Fruit fly (Drosophila melanogaster) whole organism, adult: Measurements from ENCODE around the gene MtnB.

Source experiments
- CG11617 ChIP-seq: fragments of 200-800 bp; sonication (Bioruptor generic); optimal IDR thresholded peaks from 2 replicates; lab custom pipeline; 2017; ENCODE audit warnings: mild to moderate bottlenecking, missing biosample characterization, missing genetic modification reagents, missing genetic modification characterization
- CG33017 ChIP-seq: fragments of 200-800 bp; sonication (Bioruptor generic); optimal IDR thresholded peaks from 2 replicates; lab custom pipeline; 2018; ENCODE audit warnings: missing biosample characterization, mild to moderate bottlenecking, missing genetic modification characterization, moderate library complexity
- CG5204 ChIP-seq: fragments of 200-800 bp; sonication (Bioruptor generic); optimal IDR thresholded peaks from 2 replicates; lab custom pipeline; 2016; ENCODE audit warnings: missing biosample characterization, missing genetic modification characterization
- CG7045 ChIP-seq: fragments of 200-800 bp; sonication (Bioruptor generic); optimal IDR thresholded peaks from 2 replicates; lab custom pipeline; 2017; ENCODE audit warnings: missing biosample characterization, mild to moderate bottlenecking, missing genetic modification characterization
- CG7101 ChIP-seq: fragments of 200-800 bp; sonication (Bioruptor generic); optimal IDR thresholded peaks from 2 replicates; lab custom pipeline; 2018; ENCODE audit warnings: missing biosample characterization, mild to moderate bottlenecking, missing genetic modification characterization, moderate library complexity
- Clk ChIP-seq: fragments of 200-800 bp; sonication (Bioruptor generic); optimal IDR thresholded peaks from 2 replicates; lab custom pipeline; 2017; ENCODE audit warnings: missing biosample characterization, missing genetic modification characterization
- Hr96 ChIP-seq: fragments of 200-800 bp; sonication (Bioruptor generic); optimal IDR thresholded peaks from 2 replicates; lab custom pipeline; 2016; ENCODE audit warnings: missing biosample characterization, missing genetic modification characterization
- Mnt ChIP-seq: fragments of 200-800 bp; sonication (Bioruptor generic); optimal IDR thresholded peaks from 2 replicates; lab custom pipeline; 2016; ENCODE audit warnings: missing biosample characterization, mild to moderate bottlenecking, missing genetic modification characterization
- bab1 ChIP-seq: fragments of 200-800 bp; sonication (Bioruptor generic); optimal IDR thresholded peaks from 3 replicates; lab custom pipeline; 2019; ENCODE audit warnings: missing biosample characterization, mild to moderate bottlenecking, missing genetic modification characterization, moderate library complexity
- cnc ChIP-seq, 2 experiments: fragments of >200 bp; optimal IDR thresholded peaks; 2 replicates each; lab custom pipeline; 2017
- ovo ChIP-seq: fragments of 200-800 bp; sonication (Bioruptor generic); optimal IDR thresholded peaks from 2 replicates; lab custom pipeline; 2016; ENCODE audit warnings: missing biosample characterization, missing genetic modification characterization
- tj ChIP-seq: fragments of 200-800 bp; sonication (Bioruptor generic); optimal IDR thresholded peaks from 3 replicates; lab custom pipeline; 2017; ENCODE audit warnings: missing biosample characterization, mild to moderate bottlenecking, missing genetic modification characterization, moderate library complexity

DNA sequence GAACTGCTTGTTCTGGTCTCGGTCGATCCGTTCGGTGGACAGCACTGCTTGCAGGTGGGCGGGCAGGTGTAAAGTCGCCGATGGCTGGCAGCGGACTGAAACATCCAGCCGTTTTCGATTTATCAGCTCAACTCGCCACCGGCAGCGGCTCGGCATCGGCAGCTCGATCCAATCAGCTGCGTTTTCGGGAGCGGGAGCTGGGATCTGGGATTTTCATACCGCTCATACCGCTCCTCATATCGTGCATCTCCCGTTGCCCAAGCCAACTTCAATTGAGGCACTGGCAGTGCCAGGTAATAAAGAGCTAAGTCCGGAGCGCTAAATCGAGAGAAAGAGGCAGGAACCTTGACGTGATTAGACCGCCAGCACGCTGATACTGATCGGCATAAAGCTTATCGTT is 8.8 kb upstream of the MtnB start, which contains the start of gene MFS9:
- TF ChIP-seq CG11617 (no peak), CG33017 (tag; lab: Kevin White, UChicago) (no peak), ovo (no peak), cnc (optimal IDR thresholded peaks at IDR 0.05; lab: Kevin White, UChicago) (no peak), bab1 (GFP tag; lab: Kevin White, UChicago) (no peak), Clk (GFP tag; lab: Kevin White, UChicago) (no peak), CG5204 (GFP tag; lab: Kevin White, UChicago) (no peak), CG7045 (GFP tag; lab: Kevin White, UChicago) (no peak), Hr96 (GFP tag; lab: Kevin White, UChicago) (no peak), tj (GFP tag; lab: Kevin White, UChicago) (no peak), CG7101 (tag; lab: Kevin White, UChicago) (no peak), Mnt (no peak)
